Fruit fly (Drosophila melanogaster) whole organism, adult: Measurements from ENCODE around the gene Eaat2.

Source experiments
- CG11617 ChIP-seq: fragments of 200-800 bp; sonication (Bioruptor generic); optimal IDR thresholded peaks from 2 replicates; lab custom pipeline; 2017; ENCODE audit warnings: mild to moderate bottlenecking, missing biosample characterization, missing genetic modification reagents, missing genetic modification characterization
- CG1620 ChIP-seq: fragments of 200-800 bp; sonication (Bioruptor generic); optimal IDR thresholded peaks from 2 replicates; lab custom pipeline; 2016; ENCODE audit warnings: missing biosample characterization, missing genetic modification characterization
- CG5204 ChIP-seq: fragments of 200-800 bp; sonication (Bioruptor generic); optimal IDR thresholded peaks from 2 replicates; lab custom pipeline; 2016; ENCODE audit warnings: missing biosample characterization, missing genetic modification characterization
- CG7045 ChIP-seq: fragments of 200-800 bp; sonication (Bioruptor generic); optimal IDR thresholded peaks from 2 replicates; lab custom pipeline; 2017; ENCODE audit warnings: missing biosample characterization, mild to moderate bottlenecking, missing genetic modification characterization
- bab1 ChIP-seq: fragments of 200-800 bp; sonication (Bioruptor generic); optimal IDR thresholded peaks from 3 replicates; lab custom pipeline; 2019; ENCODE audit warnings: missing biosample characterization, mild to moderate bottlenecking, missing genetic modification characterization, moderate library complexity
- toe ChIP-seq: fragments of 200-800 bp; sonication (Bioruptor generic); optimal IDR thresholded peaks from 2 replicates; lab custom pipeline; 2016; ENCODE audit warnings: missing biosample characterization, missing genetic modification characterization

DNA sequence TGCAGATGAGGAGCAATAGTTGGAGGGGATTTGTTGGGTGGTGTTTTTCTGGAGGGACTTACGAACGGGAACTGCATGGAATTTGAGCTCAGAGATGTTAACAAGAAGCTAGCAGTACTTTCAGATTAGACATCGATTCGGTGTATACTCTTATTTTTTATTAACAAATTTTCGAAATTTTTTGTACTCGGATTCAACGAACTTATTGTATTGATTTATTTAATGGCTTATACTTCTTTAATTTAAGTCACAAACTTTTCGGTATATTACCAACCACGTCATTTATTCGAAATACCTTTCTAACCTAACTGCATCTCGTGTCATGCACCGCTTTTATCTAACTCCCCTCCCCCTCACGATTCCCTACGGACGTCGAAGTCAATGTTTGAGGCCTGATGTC, 39.0 kb downstream of the Eaat2 start:
- TF ChIP-seq CG11617 (GFP tag; lab: Kevin White, UChicago) (no peak), CG7045 (no peak), bab1 (GFP tag; lab: Kevin White, UChicago) (no peak), CG1620 (GFP tag; lab: Kevin White, UChicago) (no peak), toe (GFP tag; lab: Kevin White, UChicago) (no peak), CG5204 (no peak)
